Worm (Caenorhabditis elegans) whole organism, late embryonic: ENCODE results near the gene sri-66.

Experiments
- C08G9.2 ChIP-seq: sonication (generic microtip); optimal IDR thresholded peaks from 2 replicates; lab custom pipeline; 2016; ENCODE audit warnings: mild to moderate bottlenecking, missing genetic modification characterization, moderate library complexity, missing compliant biosample characterization
- K02D7.2 ChIP-seq: sonication (generic microtip); optimal IDR thresholded peaks from 2 replicates; lab custom pipeline; 2017; ENCODE audit warnings: mild to moderate bottlenecking, missing genetic modification characterization, missing compliant biosample characterization
- T23F11.4 ChIP-seq: fragments of 200-800 bp; sonication (Bioruptor generic); optimal IDR thresholded peaks from 2 replicates; lab custom pipeline; 2018; ENCODE audit warnings: mild to moderate bottlenecking, missing genetic modification characterization, missing compliant biosample characterization
- Y22D7AL.16 ChIP-seq: sonication (generic microtip); optimal IDR thresholded peaks from 2 replicates; lab custom pipeline; 2016; ENCODE audit warnings: missing genetic modification characterization, missing compliant biosample characterization
- ahr-1 ChIP-seq: sonication (generic microtip); optimal IDR thresholded peaks from 2 replicates; lab custom pipeline; 2016; ENCODE audit warnings: missing genetic modification characterization, missing compliant biosample characterization
- ceh-18 ChIP-seq: sonication (generic microtip); optimal IDR thresholded peaks from 2 replicates; lab custom pipeline; 2016; ENCODE audit warnings: missing genetic modification characterization, missing compliant biosample characterization
- ceh-22 ChIP-seq: sonication (generic microtip); optimal IDR thresholded peaks from 2 replicates; lab custom pipeline; 2017; ENCODE audit warnings: missing biosample characterization, missing genetic modification characterization
- ceh-24 ChIP-seq: sonication (generic microtip); optimal IDR thresholded peaks from 2 replicates; lab custom pipeline; 2016; ENCODE audit warnings: mild to moderate bottlenecking, missing genetic modification characterization, missing compliant biosample characterization
- ceh-30 ChIP-seq: fragments of 150-350 bp; optimal IDR thresholded peaks from 2 replicates; lab custom pipeline; 2014; ENCODE audit warnings: missing biosample characterization, missing genetic modification characterization
- ceh-34 ChIP-seq: sonication (generic microtip); optimal IDR thresholded peaks from 2 replicates; lab custom pipeline; 2016; ENCODE audit warnings: mild to moderate bottlenecking, missing genetic modification characterization, missing compliant biosample characterization
- ceh-48 ChIP-seq: sonication (generic microtip); optimal IDR thresholded peaks from 2 replicates; lab custom pipeline; 2016; ENCODE audit warnings: missing genetic modification characterization, inconsistent platforms, missing compliant biosample characterization
- ceh-9 ChIP-seq: sonication (generic microtip); optimal IDR thresholded peaks from 2 replicates; lab custom pipeline; 2016; ENCODE audit warnings: mild to moderate bottlenecking, missing genetic modification characterization, inconsistent platforms, missing compliant biosample characterization
- che-1 ChIP-seq: sonication (generic microtip); optimal IDR thresholded peaks from 2 replicates; lab custom pipeline; 2016; ENCODE audit warnings: mild to moderate bottlenecking, missing genetic modification characterization, missing compliant biosample characterization
- dmd-4 ChIP-seq: sonication (generic microtip); optimal IDR thresholded peaks from 2 replicates; lab custom pipeline; 2016; ENCODE audit warnings: borderline replicate concordance, missing genetic modification characterization, missing compliant biosample characterization
- dve-1 ChIP-seq: sonication (generic microtip); optimal IDR thresholded peaks from 2 replicates; lab custom pipeline; 2017; ENCODE audit warnings: antibody characterized with exemption, mild to moderate bottlenecking, missing genetic modification characterization, missing compliant biosample characterization
- elt-2 ChIP-seq: sonication (generic microtip); optimal IDR thresholded peaks from 2 replicates; lab custom pipeline; 2016; ENCODE audit warnings: missing genetic modification reagents, missing genetic modification characterization, missing compliant biosample characterization
- elt-4 ChIP-seq: sonication (generic microtip); optimal IDR thresholded peaks from 2 replicates; lab custom pipeline; 2016; ENCODE audit warnings: missing genetic modification characterization, missing compliant biosample characterization
- hlh-13 ChIP-seq: fragments of 200-800 bp; sonication (Bioruptor generic); optimal IDR thresholded peaks from 2 replicates; lab custom pipeline; 2018; ENCODE audit warnings: mild to moderate bottlenecking, missing genetic modification characterization, missing compliant biosample characterization
- lin-11 ChIP-seq: fragments of 200-800 bp; sonication (Bioruptor generic); optimal IDR thresholded peaks from 2 replicates; lab custom pipeline; 2018; ENCODE audit warnings: mild to moderate bottlenecking, missing genetic modification characterization, missing compliant biosample characterization
- nhr-232 ChIP-seq: sonication (generic microtip); optimal IDR thresholded peaks from 2 replicates; lab custom pipeline; 2016; ENCODE audit warnings: missing genetic modification characterization, missing compliant biosample characterization
- npax-4 ChIP-seq: sonication (generic microtip); optimal IDR thresholded peaks from 2 replicates; lab custom pipeline; 2016; ENCODE audit warnings: missing genetic modification characterization, missing compliant biosample characterization
- odd-2 ChIP-seq: sonication (generic microtip); optimal IDR thresholded peaks from 2 replicates; lab custom pipeline; 2017; ENCODE audit warnings: antibody characterized with exemption, mild to moderate bottlenecking, missing genetic modification characterization, missing compliant biosample characterization
- pag-3 ChIP-seq: sonication (generic microtip); optimal IDR thresholded peaks from 2 replicates; lab custom pipeline; 2016; ENCODE audit warnings: missing compliant biosample characterization, missing genetic modification characterization, borderline replicate concordance
- pha-4 ChIP-seq: fragments of 150-350 bp; optimal IDR thresholded peaks from 2 replicates; lab custom pipeline; 2018; ENCODE audit warnings: missing biosample characterization, missing genetic modification reagents, missing genetic modification characterization
- pqm-1 ChIP-seq: sonication (generic microtip); optimal IDR thresholded peaks from 2 replicates; lab custom pipeline; 2016; ENCODE audit warnings: missing genetic modification characterization, missing compliant biosample characterization
- pros-1 ChIP-seq: fragments of 150-350 bp; optimal IDR thresholded peaks from 2 replicates; lab custom pipeline; 2014; ENCODE audit warnings: missing biosample characterization, missing genetic modification reagents, missing genetic modification characterization
- rnt-1 ChIP-seq: sonication (generic microtip); optimal IDR thresholded peaks from 2 replicates; lab custom pipeline; 2016; ENCODE audit warnings: missing genetic modification characterization, missing compliant biosample characterization
- sdc-2 ChIP-seq: sonication (generic microtip); optimal IDR thresholded peaks from 2 replicates; lab custom pipeline; 2016; ENCODE audit warnings: missing genotype, missing genetic modification characterization, missing compliant biosample characterization
- sox-2 ChIP-seq: fragments of 200-800 bp; sonication (Bioruptor generic); IDR thresholded peaks from 2 replicates; pipeline ENCODE4 v1.3.6; 2022; ENCODE audit warnings: missing genetic modification reagents, missing genetic modification characterization, missing compliant biosample characterization
- syd-9 ChIP-seq: sonication (generic microtip); optimal IDR thresholded peaks from 2 replicates; lab custom pipeline; 2016; ENCODE audit warnings: mild to moderate bottlenecking, missing genetic modification characterization, moderate library complexity, missing compliant biosample characterization
- ttx-3 ChIP-seq: sonication (generic microtip); optimal IDR thresholded peaks from 2 replicates; lab custom pipeline; 2016; ENCODE audit warnings: missing genetic modification reagents, missing genetic modification characterization, missing compliant biosample characterization
- unc-55 ChIP-seq: sonication (generic microtip); optimal IDR thresholded peaks from 2 replicates; lab custom pipeline; 2017; ENCODE audit warnings: missing biosample characterization, missing genetic modification reagents, missing genetic modification characterization
- zip-5 ChIP-seq: sonication (generic microtip); optimal IDR thresholded peaks from 2 replicates; lab custom pipeline; 2016; ENCODE audit warnings: missing genetic modification characterization, missing compliant biosample characterization

Gene sri-66

DNA sequence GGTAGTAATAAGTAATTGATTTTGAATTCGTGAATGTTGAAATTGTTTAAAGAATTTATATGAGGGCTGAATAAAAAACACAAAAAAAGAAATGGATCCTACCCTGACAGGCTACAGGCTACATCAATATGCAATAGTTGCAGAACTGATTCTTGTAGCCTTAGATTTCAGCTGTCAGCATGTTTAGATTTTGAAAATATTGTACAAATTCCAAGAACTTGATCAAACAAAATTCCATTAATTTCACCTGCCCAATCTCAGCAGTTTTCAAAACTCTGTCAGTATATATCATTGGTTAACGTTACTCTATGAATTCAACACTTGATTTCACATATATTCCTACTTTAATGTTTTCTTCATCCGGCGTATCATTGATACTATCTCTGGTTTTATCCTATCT, 29.7 kb upstream of the sri-66 start:
- TF ChIP-seq dmd-4 (no peak), ttx-3 (tag; lab: Kevin White, UChicago) (no peak), ceh-48 (tag; lab: Kevin White, UChicago) (no peak), ahr-1 (tag; lab: Kevin White, UChicago) (no peak), ceh-18 (tag; lab: Kevin White, UChicago) (no peak), odd-2 (tag; lab: Kevin White, UChicago) (no peak), Y22D7AL.16 (tag; lab: Kevin White, UChicago) (no peak), pqm-1 (tag; lab: Kevin White, UChicago) (no peak), pros-1 (tag; lab: Kevin White, UChicago) (no peak), sdc-2 (tag; lab: Kevin White, UChicago) (no peak), rnt-1 (no peak), pha-4 (tag; lab: Kevin White, UChicago) (no peak), ceh-9 (tag; lab: Kevin White, UChicago) (no peak), unc-55 (GFP tag; lab: Kevin White, UChicago) (no peak)

- TF ChIP-seq ceh-9 (tag; lab: Kevin White, UChicago) (no peak), npax-4 (no peak), ceh-24 (tag; lab: Kevin White, UChicago) (no peak), zip-5 (tag; lab: Kevin White, UChicago) (no peak), K02D7.2 (tag; lab: Kevin White, UChicago) (no peak), C08G9.2 (tag; lab: Kevin White, UChicago) (no peak), elt-2 (tag; lab: Kevin White, UChicago) (no peak), ceh-22 (tag; lab: Kevin White, UChicago) (no peak), ttx-3 (tag; lab: Kevin White, UChicago) (no peak)
These were observed 24.2 kb upstream of the sri-66 start, which contains the start of gene srz-94 for ce11 chrV:17035850-17036249. Gene srz-94 (minus strand): TSS chrV:17035950.

DNA sequence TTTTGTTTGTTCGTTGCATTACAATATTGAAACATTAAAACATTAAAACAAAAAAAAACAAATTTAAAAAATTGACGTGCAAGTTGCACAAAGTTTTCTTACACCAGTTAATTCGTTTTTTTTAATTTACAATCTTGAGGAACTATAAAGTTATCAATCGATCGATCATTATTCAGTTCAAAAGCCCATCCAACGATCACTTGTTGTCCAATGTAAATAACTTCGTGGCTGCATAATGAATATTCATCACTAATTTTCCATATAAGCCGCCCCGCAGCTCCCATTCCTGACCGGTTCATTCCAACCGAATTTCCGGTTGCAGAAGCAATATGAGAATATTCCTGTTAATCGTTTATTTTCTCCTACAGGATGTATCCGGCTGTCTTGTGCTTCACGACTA, 17.8 kb upstream of the sri-66 start, which contains the start of gene hpo-33:
hpo-33 (plus strand) TSS at position 301 of the 400 bp plus-strand sequence.
- TF ChIP-seq rnt-1 (no peak), pros-1 (tag; lab: Kevin White, UChicago) (no peak), sdc-2 (tag; lab: Kevin White, UChicago) (no peak), elt-2 (tag; lab: Kevin White, UChicago) (no peak), ceh-22 (tag; lab: Kevin White, UChicago) (no peak), dve-1 (tag; lab: Kevin White, UChicago) (no peak), hlh-13 (GFP tag; lab: Kevin White, UChicago) (no peak), sox-2 (GFP tag; lab: Robert Waterston, UW) (no peak), pqm-1 (tag; lab: Kevin White, UChicago) (no peak), syd-9 (tag; lab: Kevin White, UChicago) (no peak)

ce11 chrV:17044500-17044899, 15.6 kb upstream of the sri-66 start, which contains the start of gene F28B1.2:
Gene F28B1.2 (plus strand): TSS chrV:17044800.
- TF ChIP-seq ceh-24 (tag; lab: Kevin White, UChicago) (no peak), ceh-30 (tag; lab: Kevin White, UChicago) (no peak), lin-11 (no peak), pag-3 (tag; lab: Kevin White, UChicago) (no peak), ceh-34 (no peak), pros-1 (tag; lab: Kevin White, UChicago) (no peak)
- TF ChIP-seq, all 69 proteins: peak for 0

DNA sequence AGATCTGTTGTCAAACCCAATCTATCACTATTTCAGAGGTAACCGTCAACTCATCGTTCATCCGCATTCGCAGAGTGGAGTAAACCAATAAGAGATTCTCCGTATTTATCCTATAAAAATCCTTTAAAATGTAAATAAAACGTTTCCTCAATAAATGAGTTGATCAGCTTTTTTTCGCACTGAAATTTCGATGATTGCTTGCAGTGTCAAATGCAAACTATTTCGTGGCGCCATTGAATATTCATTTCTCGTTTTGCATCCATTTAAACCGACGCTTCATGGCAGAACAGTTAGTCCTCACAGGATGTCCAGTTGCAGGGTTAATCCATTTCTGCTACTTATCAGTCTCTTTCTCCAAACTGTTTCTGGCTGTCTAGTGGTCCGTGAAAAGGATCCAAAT, 1.5 kb downstream of the sri-66 start, which contains the start of gene F28B1.9:
F28B1.9 (plus strand) TSS at position 301 of the 400 bp plus-strand sequence.
- TF ChIP-seq npax-4 (no peak), T23F11.4 (GFP tag; lab: Kevin White, UChicago) (no peak), pqm-1 (tag; lab: Kevin White, UChicago) (no peak), che-1 (no peak), nhr-232 (no peak), elt-4 (tag; lab: Kevin White, UChicago) (no peak), sdc-2 (tag; lab: Kevin White, UChicago) (no peak)
